Worm (Caenorhabditis elegans) whole organism, early embryonic: Measurements from ENCODE around the gene gst-9.

Source experiments
- B0310.2 ChIP-seq: sonication (generic microtip); optimal IDR thresholded peaks from 2 replicates; lab custom pipeline; 2016; ENCODE audit warnings: mild to moderate bottlenecking, missing genetic modification characterization, missing compliant biosample characterization
- F13C5.2 ChIP-seq: sonication (generic microtip); optimal IDR thresholded peaks from 2 replicates; lab custom pipeline; 2017; ENCODE audit warnings: mild to moderate bottlenecking, missing genetic modification characterization, inconsistent platforms, missing compliant biosample characterization
- aly-1 ChIP-seq: sonication (generic microtip); optimal IDR thresholded peaks from 2 replicates; lab custom pipeline; 2016; ENCODE audit warnings: missing genetic modification characterization, missing compliant biosample characterization
- ama-1 ChIP-seq: fragments of 150-350 bp; optimal IDR thresholded peaks from 2 replicates; lab custom pipeline; 2014
- ceh-36 ChIP-seq: sonication (generic microtip); optimal IDR thresholded peaks from 2 replicates; lab custom pipeline; 2016; ENCODE audit warnings: missing genetic modification characterization, inconsistent platforms, missing compliant biosample characterization
- ets-7 ChIP-seq: sonication (generic microtip); optimal IDR thresholded peaks from 2 replicates; lab custom pipeline; 2016; ENCODE audit warnings: missing genotype, missing genetic modification characterization, missing compliant biosample characterization
- flt-1 ChIP-seq: fragments of 200-800 bp; sonication (Bioruptor generic); IDR thresholded peaks from 2 replicates; pipeline ENCODE4 v1.3.6; 2022; ENCODE audit warnings: missing genetic modification characterization, missing compliant biosample characterization
- hmbx-1 ChIP-seq: sonication (generic microtip); optimal IDR thresholded peaks from 2 replicates; lab custom pipeline; 2016; ENCODE audit warnings: mild to moderate bottlenecking, missing genetic modification characterization, missing compliant biosample characterization
- hmg-4 ChIP-seq: fragments of 200-800 bp; sonication (Bioruptor generic); optimal IDR thresholded peaks from 2 replicates; lab custom pipeline; 2018; ENCODE audit warnings: mild to moderate bottlenecking, missing genetic modification characterization, missing compliant biosample characterization
- hnd-1 ChIP-seq: sonication (generic microtip); optimal IDR thresholded peaks from 2 replicates; lab custom pipeline; 2016; ENCODE audit warnings: missing genetic modification characterization, missing compliant biosample characterization
- pes-1 ChIP-seq: fragments of 200-800 bp; sonication (Bioruptor generic); IDR thresholded peaks from 2 replicates; pipeline ENCODE4 v1.3.6; 2022; ENCODE audit warnings: missing genetic modification reagents, missing genetic modification characterization, missing compliant biosample characterization
- scrt-1 ChIP-seq: fragments of 200-800 bp; sonication (Bioruptor generic); IDR thresholded peaks from 2 replicates; pipeline ENCODE4 v1.3.6; 2022; ENCODE audit warnings: missing genetic modification characterization, missing compliant biosample characterization
- sea-1 ChIP-seq: fragments of 200-800 bp; sonication (Bioruptor generic); conservative IDR thresholded peaks from 2 replicates; pipeline ENCODE4 v1.3.6; 2022; ENCODE audit warnings: missing genetic modification characterization, missing compliant biosample characterization
- tra-4 ChIP-seq: sonication (generic microtip); optimal IDR thresholded peaks from 2 replicates; lab custom pipeline; 2017; ENCODE audit warnings: missing genetic modification characterization, missing compliant biosample characterization

DNA sequence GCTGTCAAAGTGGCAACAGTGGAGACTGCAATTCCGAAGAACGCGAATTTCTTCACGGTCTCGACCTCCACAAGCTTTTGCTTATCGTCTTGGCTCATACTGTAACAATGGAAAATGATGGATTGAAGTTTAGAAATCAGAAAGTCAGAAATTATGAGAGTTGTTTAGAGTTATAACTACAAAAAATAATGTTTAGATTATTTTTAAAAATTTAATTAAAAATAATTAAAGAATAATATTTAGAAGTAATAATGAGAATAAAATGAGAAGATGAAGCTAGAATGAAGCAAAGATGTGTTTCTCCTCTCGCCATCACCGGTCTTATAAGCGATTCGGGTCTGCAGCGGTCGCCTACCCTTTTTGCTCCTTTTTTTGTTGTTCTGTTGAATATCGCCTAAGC is 18.4 kb upstream of the gst-9 start, which contains the start of gene col-73:
- TF ChIP-seq tra-4 (no peak), flt-1 (no peak), hmg-4 (no peak), B0310.2 (tag; lab: Kevin White, UChicago) (no peak), ama-1 (lab: Kevin White, UChicago) (no peak), ets-7 (tag; lab: Kevin White, UChicago) (no peak), aly-1 (tag; lab: Kevin White, UChicago) (no peak), scrt-1 (GFP tag; lab: Robert Waterston, UW) (no peak), F13C5.2 (tag; lab: Kevin White, UChicago) (no peak), hmbx-1 (tag; lab: Kevin White, UChicago) (no peak), hnd-1 (tag; lab: Kevin White, UChicago) (no peak), pes-1 (GFP tag; lab: Robert Waterston, UW) (no peak), sea-1 (GFP tag; lab: Robert Waterston, UW) (no peak), ceh-36 (no peak)
